Worm (Caenorhabditis elegans) whole organism, L3 larva: ENCODE results near the gene abch-1.
A peak's percentile ranks its signal among the peaks of the same experiment; 100 is the strongest.

Experiments used
- R02D3.7 ChIP-seq: fragments of 150-350 bp; optimal IDR thresholded peaks from 2 replicates; lab custom pipeline; 2014; ENCODE audit warnings: missing biosample characterization, missing genetic modification characterization
- ZK546.5 ChIP-seq: sonication (generic microtip); optimal IDR thresholded peaks from 2 replicates; lab custom pipeline; 2017; ENCODE audit warnings: missing biosample characterization, missing genetic modification characterization
- aly-2 ChIP-seq: fragments of 150-350 bp; optimal IDR thresholded peaks from 2 replicates; lab custom pipeline; 2014; ENCODE audit warnings: missing biosample characterization, missing genetic modification characterization
- ama-1 ChIP-seq: fragments of 150-350 bp; optimal IDR thresholded peaks from 2 replicates; lab custom pipeline; 2018
- ceh-16 ChIP-seq: sonication (generic microtip); optimal IDR thresholded peaks from 2 replicates; lab custom pipeline; 2017; ENCODE audit warnings: missing biosample characterization, missing genetic modification characterization
- ceh-28 ChIP-seq: fragments of 150-350 bp; optimal IDR thresholded peaks from 2 replicates; lab custom pipeline; 2014; ENCODE audit warnings: missing biosample characterization, missing genetic modification reagents, missing genetic modification characterization
- ceh-82 ChIP-seq: fragments of 150-350 bp; optimal IDR thresholded peaks from 2 replicates; lab custom pipeline; 2014; ENCODE audit warnings: missing biosample characterization, missing genetic modification characterization
- ceh-9 ChIP-seq: sonication (generic microtip); optimal IDR thresholded peaks from 2 replicates; lab custom pipeline; 2018; ENCODE audit warnings: missing biosample characterization, missing genetic modification characterization
- daf-12 ChIP-seq: fragments of 150-350 bp; optimal IDR thresholded peaks from 2 replicates; lab custom pipeline; 2014; ENCODE audit warnings: missing biosample characterization, missing genetic modification reagents, missing genetic modification characterization
- egl-27 ChIP-seq: sonication (generic microtip); optimal IDR thresholded peaks from 4 replicates; lab custom pipeline; 2017; ENCODE audit warnings: missing biosample characterization, missing genetic modification reagents, missing genetic modification characterization
- egl-5 ChIP-seq: fragments of 150-350 bp; optimal IDR thresholded peaks from 2 replicates; lab custom pipeline; 2017; ENCODE audit warnings: missing biosample characterization, missing genetic modification reagents, missing genetic modification characterization, inconsistent platforms
- elt-1 ChIP-seq: fragments of 150-350 bp; optimal IDR thresholded peaks from 2 replicates; lab custom pipeline; 2014; ENCODE audit warnings: missing biosample characterization, missing genetic modification characterization
- elt-2 ChIP-seq: sonication (generic microtip); optimal IDR thresholded peaks from 2 replicates; lab custom pipeline; 2016; ENCODE audit warnings: missing genetic modification reagents, mild to moderate bottlenecking, missing genetic modification characterization, missing compliant biosample characterization
- elt-3 ChIP-seq, 3 experiments: fragments of 150-350 bp in 1 of 3; sonication (generic microtip) in 2 of 3; optimal IDR thresholded peaks; 2 replicates in 2 of 3; 4 replicates in 1 of 3; lab custom pipeline; 2014 to 2017; ENCODE audit warnings: missing biosample characterization in 3 of 3, missing genetic modification characterization in 3 of 3
- eor-1 ChIP-seq, 2 experiments: fragments of 150-350 bp; optimal IDR thresholded peaks; 2 replicates each; lab custom pipeline; 2014 to 2018; ENCODE audit warnings: missing biosample characterization in 2 of 2, missing genetic modification characterization in 2 of 2
- fkh-10 ChIP-seq: sonication (generic microtip); optimal IDR thresholded peaks from 2 replicates; lab custom pipeline; 2017; ENCODE audit warnings: missing biosample characterization, missing genetic modification reagents, missing genetic modification characterization
- fkh-2 ChIP-seq: fragments of 150-350 bp; optimal IDR thresholded peaks from 2 replicates; lab custom pipeline; 2014; ENCODE audit warnings: missing biosample characterization, missing genetic modification reagents, missing genetic modification characterization
- fos-1 ChIP-seq: fragments of 150-350 bp; optimal IDR thresholded peaks from 2 replicates; lab custom pipeline; 2014; ENCODE audit warnings: missing biosample characterization, missing genetic modification characterization
- hmg-11 ChIP-seq: sonication (generic microtip); optimal IDR thresholded peaks from 2 replicates; lab custom pipeline; 2016; ENCODE audit warnings: missing genetic modification characterization, missing compliant biosample characterization
- jun-1 ChIP-seq: fragments of 150-350 bp; optimal IDR thresholded peaks from 2 replicates; lab custom pipeline; 2014; ENCODE audit warnings: missing biosample characterization, missing genetic modification reagents, missing genetic modification characterization
- lin-15B ChIP-seq: fragments of 150-350 bp; optimal IDR thresholded peaks from 2 replicates; lab custom pipeline; 2014; ENCODE audit warnings: missing biosample characterization, missing genetic modification characterization
- lin-39 ChIP-seq: fragments of 150-350 bp; optimal IDR thresholded peaks from 2 replicates; lab custom pipeline; 2018; ENCODE audit warnings: missing biosample characterization, missing genetic modification reagents, missing genetic modification characterization
- lsy-12 ChIP-seq: sonication (generic microtip); optimal IDR thresholded peaks from 2 replicates; lab custom pipeline; 2016; ENCODE audit warnings: mild to moderate bottlenecking, missing genetic modification characterization, missing compliant biosample characterization
- mdl-1 ChIP-seq: fragments of 150-350 bp; optimal IDR thresholded peaks from 2 replicates; lab custom pipeline; 2014; ENCODE audit warnings: missing biosample characterization, missing genetic modification characterization
- mml-1 ChIP-seq: fragments of 150-350 bp; sonication (generic microtip); optimal IDR thresholded peaks from 3 replicates; lab custom pipeline; 2014; ENCODE audit warnings: missing biosample characterization, missing genetic modification characterization
- nfya-1 ChIP-seq: sonication (generic microtip); optimal IDR thresholded peaks from 2 replicates; lab custom pipeline; 2017; ENCODE audit warnings: missing genetic modification characterization, mild to moderate bottlenecking, missing compliant biosample characterization, antibody characterized with exemption, moderate library complexity; ENCODE audit not compliant: insufficient read depth
- nhr-11 ChIP-seq: fragments of 150-350 bp; optimal IDR thresholded peaks from 2 replicates; lab custom pipeline; 2014; ENCODE audit warnings: missing biosample characterization, missing genetic modification characterization
- nhr-12 ChIP-seq: fragments of 150-350 bp; optimal IDR thresholded peaks from 2 replicates; lab custom pipeline; 2014; ENCODE audit warnings: missing biosample characterization, missing genetic modification characterization
- nhr-23 ChIP-seq: fragments of 150-350 bp; optimal IDR thresholded peaks from 2 replicates; lab custom pipeline; 2014; ENCODE audit warnings: missing biosample characterization, missing genetic modification reagents, missing genetic modification characterization
- nhr-237 ChIP-seq: fragments of 150-350 bp; optimal IDR thresholded peaks from 2 replicates; lab custom pipeline; 2014; ENCODE audit warnings: missing biosample characterization, missing genetic modification characterization
- nhr-25 ChIP-seq: sonication (generic microtip); optimal IDR thresholded peaks from 2 replicates; lab custom pipeline; 2017; ENCODE audit warnings: missing biosample characterization, missing genetic modification characterization
- nhr-28 ChIP-seq: fragments of 150-350 bp; optimal IDR thresholded peaks from 2 replicates; lab custom pipeline; 2014; ENCODE audit warnings: missing biosample characterization, missing genetic modification characterization
- nhr-43 ChIP-seq: sonication (generic microtip); optimal IDR thresholded peaks from 2 replicates; lab custom pipeline; 2016; ENCODE audit warnings: mild to moderate bottlenecking, missing genetic modification characterization, missing compliant biosample characterization; ENCODE audit not compliant: poor library complexity, severe bottlenecking
- nhr-67 ChIP-seq: fragments of 150-350 bp; optimal IDR thresholded peaks from 2 replicates; lab custom pipeline; 2014; ENCODE audit warnings: missing biosample characterization, missing genetic modification characterization
- nhr-76 ChIP-seq: fragments of 150-350 bp; sonication (generic microtip); optimal IDR thresholded peaks from 5 replicates; lab custom pipeline; 2014; ENCODE audit warnings: missing biosample characterization, missing genetic modification characterization
- nhr-77 ChIP-seq: fragments of 150-350 bp; optimal IDR thresholded peaks from 2 replicates; lab custom pipeline; 2014; ENCODE audit warnings: missing biosample characterization, missing genetic modification characterization
- pha-4 ChIP-seq: fragments of 150-350 bp; optimal IDR thresholded peaks from 2 replicates; lab custom pipeline; 2014; ENCODE audit warnings: missing biosample characterization, missing genetic modification reagents, missing genetic modification characterization
- pqm-1 ChIP-seq: fragments of 150-350 bp; optimal IDR thresholded peaks from 2 replicates; lab custom pipeline; 2017; ENCODE audit warnings: missing biosample characterization, missing genetic modification characterization, inconsistent platforms
- sea-2 ChIP-seq: fragments of 150-350 bp; sonication (generic microtip); optimal IDR thresholded peaks from 4 replicates; lab custom pipeline; 2014; ENCODE audit warnings: missing biosample characterization, missing genetic modification reagents, missing genetic modification characterization
- skn-1 ChIP-seq: fragments of 150-350 bp; optimal IDR thresholded peaks from 2 replicates; lab custom pipeline; 2014; ENCODE audit warnings: missing biosample characterization, missing genetic modification characterization
- snpc-4 ChIP-seq: fragments of 150-350 bp; optimal IDR thresholded peaks from 2 replicates; lab custom pipeline; 2014; ENCODE audit warnings: missing biosample characterization, missing genetic modification characterization
- tbx-2 ChIP-seq: sonication (generic microtip); optimal IDR thresholded peaks from 2 replicates; lab custom pipeline; 2016; ENCODE audit warnings: mild to moderate bottlenecking, missing genetic modification characterization, missing compliant biosample characterization
- unc-39 ChIP-seq: sonication (generic microtip); optimal IDR thresholded peaks from 4 replicates; lab custom pipeline; 2017; ENCODE audit warnings: missing biosample characterization, missing genetic modification characterization
- unc-62 ChIP-seq: fragments of 150-350 bp; sonication (generic microtip); optimal IDR thresholded peaks from 4 replicates; lab custom pipeline; 2014; ENCODE audit warnings: missing biosample characterization, missing genetic modification reagents, missing genetic modification characterization
- zag-1 ChIP-seq: fragments of 150-350 bp; optimal IDR thresholded peaks from 2 replicates; lab custom pipeline; 2014; ENCODE audit warnings: missing biosample characterization, missing genetic modification characterization
- ztf-11 ChIP-seq: fragments of 150-350 bp; optimal IDR thresholded peaks from 2 replicates; lab custom pipeline; 2014; ENCODE audit warnings: missing biosample characterization, missing genetic modification characterization
- ztf-4 ChIP-seq: fragments of 150-350 bp; optimal IDR thresholded peaks from 2 replicates; lab custom pipeline; 2014; ENCODE audit warnings: missing biosample characterization, missing genetic modification characterization

abch-1 gene

DNA sequence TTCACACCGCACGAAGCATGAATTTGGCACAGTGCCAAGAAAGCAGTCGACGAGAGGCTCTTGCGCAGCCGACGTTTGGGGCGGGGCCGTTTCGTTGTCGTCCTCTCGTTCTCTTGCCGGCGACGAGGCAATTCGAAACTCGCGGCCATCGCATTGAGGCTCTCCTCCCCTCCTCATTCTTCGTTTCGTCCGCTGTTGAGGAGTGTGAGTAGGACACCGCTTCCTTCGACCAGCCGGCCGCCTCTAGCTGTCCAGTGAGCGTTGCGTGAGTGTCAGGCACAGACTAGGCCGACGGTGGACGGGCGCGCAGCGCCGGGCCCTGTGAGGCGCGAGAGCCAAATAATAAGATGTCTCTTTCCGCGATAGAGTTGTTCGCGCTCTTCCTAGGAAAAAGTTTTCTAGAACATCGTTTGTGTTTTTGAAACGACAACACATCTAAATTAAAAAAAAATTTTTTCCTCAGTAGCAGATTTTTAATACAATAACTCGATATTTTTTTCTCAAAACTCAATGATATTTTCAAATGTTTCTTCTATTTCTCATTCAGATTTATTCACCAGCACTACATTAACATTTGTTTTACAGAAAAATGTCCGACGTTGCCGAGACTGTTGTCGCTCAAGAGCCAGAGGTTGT, 39.5 kb downstream of the abch-1 start, which contains the start of the genes T28D9.11 and T28D9.1 (continued):
- TF ChIP-seq elt-2 (no peak), elt-1 (tag; lab: Kevin White, UChicago) (no peak), ama-1 (lab: Kevin White, UChicago) (peak; percentile 89), nhr-12 (no peak), ceh-16 (no peak), fos-1 (no peak), nhr-76 (no peak), ZK546.5 (tag; lab: Kevin White, UChicago) (no peak), sea-2 (GFP tag; lab: Kevin White, UChicago) (peak; percentile 15), egl-5 (no peak), nhr-67 (tag; lab: Kevin White, UChicago) (no peak), pqm-1 (no peak)

DNA sequence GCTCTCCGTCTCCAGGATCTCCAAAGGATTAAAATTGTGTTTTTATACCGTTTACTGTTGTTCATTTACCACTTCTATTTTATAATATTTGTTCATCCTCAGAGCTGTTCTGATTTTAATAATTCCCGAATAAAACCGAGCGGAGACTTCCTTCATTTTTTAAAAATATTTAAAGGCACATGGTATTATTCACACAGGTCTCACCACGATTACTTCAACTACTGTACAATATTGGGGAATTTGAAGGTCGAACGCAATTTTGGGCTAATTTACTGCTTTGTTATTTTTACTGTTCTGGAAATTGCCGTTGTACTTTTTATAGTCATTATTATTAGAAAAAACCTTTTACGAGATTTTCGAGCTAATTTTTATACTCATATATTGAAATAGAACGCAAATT, 40.2 kb downstream of the abch-1 start:
- TF ChIP-seq ZK546.5 (tag; lab: Kevin White, UChicago) (no peak), aly-2 (tag; lab: Kevin White, UChicago) (no peak), skn-1 (tag; lab: Kevin White, UChicago) (no peak), lin-15B (no peak), eor-1 (tag; optimal IDR thresholded peaks at IDR 0.05; lab: Kevin White, UChicago) (no peak), pha-4 (tag; lab: Kevin White, UChicago) (no peak)
- TF ChIP-seq, all 47 proteins: peak for 0

ce11 chrII:6489711-6490184, 41.7 kb downstream of the abch-1 start, which contains the start of the genes snr-3 and rsp-5:
TSS of gene snr-3 (minus strand) at chrII:6489761.
TSS of gene rsp-5 (plus strand) at chrII:6490165.
- TF ChIP-seq nhr-76 (no peak), daf-12 (tag; lab: Kevin White, UChicago) (no peak), nhr-25 (tag; lab: Kevin White, UChicago) (peak; percentile 85), mml-1 (no peak), zag-1 (tag; lab: Kevin White, UChicago) (no peak), fkh-10 (GFP tag; lab: Kevin White, UChicago) (no peak), lin-15B (peak; percentile 78), ceh-16 (no peak), nhr-67 (tag; lab: Kevin White, UChicago) (no peak), R02D3.7 (tag; lab: Kevin White, UChicago) (peak; percentile 51), hmg-11 (no peak), elt-2 (peak; percentile 47), snpc-4 (tag; lab: Kevin White, UChicago) (peak; percentile 63), mdl-1 (tag; lab: Kevin White, UChicago) (no peak), nhr-28 (no peak), tbx-2 (no peak), ZK546.5 (tag; lab: Kevin White, UChicago) (no peak), elt-1 (tag; lab: Kevin White, UChicago) (no peak), lin-39 (peak; percentile 61), nfya-1 (tag; lab: Kevin White, UChicago) (peak; percentile 95), nhr-12 (no peak), unc-39 (no peak), sea-2 (GFP tag; lab: Kevin White, UChicago) (no peak), pqm-1 (peak; percentile 34), eor-1 (tag; optimal IDR thresholded peaks at IDR 0.05; lab: Kevin White, UChicago) (no peak), egl-5 (peak; percentile 92), nhr-237 (tag; lab: Kevin White, UChicago) (no peak), ama-1 (lab: Kevin White, UChicago) (no peak), pha-4 (tag; lab: Kevin White, UChicago) (peak; percentile 81), ztf-4 (no peak), fkh-2 (tag; lab: Kevin White, UChicago) (no peak), skn-1 (tag; lab: Kevin White, UChicago) (no peak), fos-1 (no peak), ceh-28 (tag; lab: Kevin White, UChicago) (peak; percentile 22), nhr-23 (tag; lab: Kevin White, UChicago) (peak; percentile 80), elt-3 (tag; optimal IDR thresholded peaks at IDR 0.05; lab: Kevin White, UChicago) (no peak), lsy-12 (tag; lab: Kevin White, UChicago) (peak; percentile 9), egl-27 (no peak), nhr-77 (tag; lab: Kevin White, UChicago) (no peak), nhr-11 (tag; lab: Kevin White, UChicago) (no peak), aly-2 (tag; lab: Kevin White, UChicago) (no peak), ztf-11 (no peak), ceh-82 (no peak), jun-1 (no peak), unc-62 (GFP tag; lab: Kevin White, UChicago) (no peak), ceh-9 (tag; lab: Kevin White, UChicago) (no peak), nhr-43 (tag; lab: Kevin White, UChicago) (peak; percentile 39)
